Worm (Caenorhabditis elegans) whole organism, L2 larva: Measurements from ENCODE around the gene Y57A10B.7.

Experiments
- Y55F3AM.14 ChIP-seq: fragments of 200-800 bp; sonication (Bioruptor generic); optimal IDR thresholded peaks from 2 replicates; lab custom pipeline; 2018; ENCODE audit warnings: mild to moderate bottlenecking, missing genetic modification characterization, missing compliant biosample characterization
- ZK546.5 ChIP-seq: sonication (generic microtip); optimal IDR thresholded peaks from 2 replicates; lab custom pipeline; 2017; ENCODE audit warnings: missing biosample characterization, missing genetic modification characterization
- aly-2 ChIP-seq: fragments of 150-350 bp; optimal IDR thresholded peaks from 2 replicates; lab custom pipeline; 2014; ENCODE audit warnings: missing biosample characterization, missing genetic modification characterization
- dmd-4 ChIP-seq: sonication (generic microtip); optimal IDR thresholded peaks from 2 replicates; lab custom pipeline; 2017; ENCODE audit warnings: missing biosample characterization, missing genetic modification characterization
- fos-1 ChIP-seq: fragments of 150-350 bp; optimal IDR thresholded peaks from 2 replicates; lab custom pipeline; 2014; ENCODE audit warnings: missing biosample characterization, missing genetic modification characterization
- lin-13 ChIP-seq: fragments of 150-350 bp; optimal IDR thresholded peaks from 2 replicates; lab custom pipeline; 2014; ENCODE audit warnings: missing biosample characterization, missing genetic modification reagents, missing genetic modification characterization
- lsy-2 ChIP-seq, 2 experiments: fragments of 150-350 bp in 1 of 2; sonication (generic microtip) in 1 of 2; optimal IDR thresholded peaks; 2 replicates each; lab custom pipeline; 2014 to 2017; ENCODE audit warnings: missing biosample characterization in 2 of 2, missing genetic modification characterization in 2 of 2
- nhr-25 ChIP-seq: fragments of 150-350 bp; sonication (generic microtip); optimal IDR thresholded peaks from 3 replicates; lab custom pipeline; 2014; ENCODE audit warnings: missing biosample characterization, missing genetic modification characterization
- unc-39 ChIP-seq: fragments of 150-350 bp; optimal IDR thresholded peaks from 2 replicates; lab custom pipeline; 2014; ENCODE audit warnings: missing biosample characterization, missing genetic modification characterization
- unc-55 ChIP-seq: fragments of 150-350 bp; sonication (generic microtip); optimal IDR thresholded peaks from 3 replicates; lab custom pipeline; 2014; ENCODE audit warnings: missing biosample characterization, missing genetic modification reagents, missing genetic modification characterization
- zag-1 ChIP-seq: fragments of 150-350 bp; optimal IDR thresholded peaks from 2 replicates; lab custom pipeline; 2014; ENCODE audit warnings: missing biosample characterization, missing genetic modification characterization
- ztf-11 ChIP-seq: sonication (generic microtip); optimal IDR thresholded peaks from 2 replicates; lab custom pipeline; 2017; ENCODE audit warnings: missing biosample characterization, missing genetic modification characterization

DNA sequence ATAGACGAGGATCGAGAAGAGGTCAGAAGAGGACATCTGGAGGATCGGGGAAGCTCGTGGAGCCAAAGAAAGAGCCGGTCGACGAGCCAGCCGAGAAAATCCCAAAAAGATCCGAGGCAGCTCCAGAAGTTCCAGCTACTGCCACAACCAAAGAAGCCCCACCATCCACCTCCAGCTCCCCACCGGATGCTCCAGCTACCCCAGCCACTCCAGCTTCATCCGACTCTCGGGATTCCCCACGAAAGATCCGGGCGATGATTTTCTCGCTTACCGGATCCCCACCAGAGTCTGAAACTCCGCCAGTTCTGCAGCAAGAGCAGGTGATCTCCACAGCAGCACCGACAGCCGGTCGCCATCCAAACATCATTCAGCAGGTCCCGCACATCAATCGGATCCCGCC, 50.7 kb downstream of the Y57A10B.7 start:
- TF ChIP-seq nhr-25 (tag; lab: Kevin White, UChicago) (no peak), fos-1 (tag; lab: Kevin White, UChicago) (no peak), zag-1 (tag; lab: Kevin White, UChicago) (no peak), ZK546.5 (tag; lab: Kevin White, UChicago) (no peak), unc-39 (tag; lab: Kevin White, UChicago) (no peak), lin-13 (GFP tag; lab: Kevin White, UChicago) (no peak), aly-2 (tag; lab: Kevin White, UChicago) (no peak), ztf-11 (tag; lab: Kevin White, UChicago) (no peak), unc-55 (GFP tag; lab: Kevin White, UChicago) (no peak), dmd-4 (tag; lab: Kevin White, UChicago) (no peak), lsy-2 (tag; optimal IDR thresholded peaks at IDR 0.05; lab: Kevin White, UChicago) (no peak), Y55F3AM.14 (GFP tag; lab: Kevin White, UChicago) (no peak)
